Worm (Caenorhabditis elegans) whole organism, late embryonic: ENCODE measurements around the gene Y39A1A.31.

Experiments
- C38D4.7 ChIP-seq: fragments of 200-800 bp; sonication (Bioruptor generic); optimal IDR thresholded peaks from 2 replicates; lab custom pipeline; 2018; ENCODE audit warnings: mild to moderate bottlenecking, missing genetic modification characterization, moderate library complexity, missing compliant biosample characterization
- F13H6.1 ChIP-seq: sonication (generic microtip); optimal IDR thresholded peaks from 2 replicates; lab custom pipeline; 2016; ENCODE audit warnings: missing genetic modification characterization, missing compliant biosample characterization
- Y22D7AL.16 ChIP-seq: sonication (generic microtip); optimal IDR thresholded peaks from 2 replicates; lab custom pipeline; 2016; ENCODE audit warnings: missing genetic modification characterization, missing compliant biosample characterization
- ahr-1 ChIP-seq: sonication (generic microtip); optimal IDR thresholded peaks from 2 replicates; lab custom pipeline; 2016; ENCODE audit warnings: missing genetic modification characterization, missing compliant biosample characterization
- ceh-14 ChIP-seq: sonication (generic microtip); optimal IDR thresholded peaks from 2 replicates; lab custom pipeline; 2016; ENCODE audit warnings: missing genotype, missing genetic modification characterization, missing compliant biosample characterization
- ceh-19 ChIP-seq: fragments of 200-800 bp; sonication (Bioruptor generic); optimal IDR thresholded peaks from 2 replicates; lab custom pipeline; 2018; ENCODE audit warnings: mild to moderate bottlenecking, missing genetic modification characterization, missing compliant biosample characterization
- ceh-2 ChIP-seq: sonication (generic microtip); optimal IDR thresholded peaks from 2 replicates; lab custom pipeline; 2016; ENCODE audit warnings: missing genotype, missing genetic modification characterization, missing compliant biosample characterization
- ceh-22 ChIP-seq: sonication (generic microtip); optimal IDR thresholded peaks from 2 replicates; lab custom pipeline; 2017; ENCODE audit warnings: missing biosample characterization, missing genetic modification characterization
- ceh-30 ChIP-seq: fragments of 150-350 bp; optimal IDR thresholded peaks from 2 replicates; lab custom pipeline; 2014; ENCODE audit warnings: missing biosample characterization, missing genetic modification characterization
- ceh-45 ChIP-seq: fragments of 200-800 bp; sonication (Bioruptor generic); IDR thresholded peaks from 2 replicates; pipeline ENCODE4 v1.3.6; 2022; ENCODE audit warnings: missing genetic modification reagents, missing genetic modification characterization, missing compliant biosample characterization
- ceh-9 ChIP-seq: sonication (generic microtip); optimal IDR thresholded peaks from 2 replicates; lab custom pipeline; 2016; ENCODE audit warnings: mild to moderate bottlenecking, missing genetic modification characterization, inconsistent platforms, missing compliant biosample characterization
- dmd-4 ChIP-seq: sonication (generic microtip); optimal IDR thresholded peaks from 2 replicates; lab custom pipeline; 2016; ENCODE audit warnings: borderline replicate concordance, missing genetic modification characterization, missing compliant biosample characterization
- elt-2 ChIP-seq: sonication (generic microtip); optimal IDR thresholded peaks from 2 replicates; lab custom pipeline; 2016; ENCODE audit warnings: missing genetic modification reagents, missing genetic modification characterization, missing compliant biosample characterization
- elt-4 ChIP-seq: sonication (generic microtip); optimal IDR thresholded peaks from 2 replicates; lab custom pipeline; 2016; ENCODE audit warnings: missing genetic modification characterization, missing compliant biosample characterization
- ets-4 ChIP-seq: sonication (generic microtip); optimal IDR thresholded peaks from 2 replicates; lab custom pipeline; 2016; ENCODE audit warnings: missing genetic modification characterization, missing compliant biosample characterization
- fax-1 ChIP-seq: sonication (generic microtip); optimal IDR thresholded peaks from 2 replicates; lab custom pipeline; 2016; ENCODE audit warnings: missing genotype, missing genetic modification characterization, missing compliant biosample characterization
- fkh-10 ChIP-seq: fragments of 150-350 bp; optimal IDR thresholded peaks from 2 replicates; lab custom pipeline; 2014; ENCODE audit warnings: missing biosample characterization, missing genetic modification reagents, missing genetic modification characterization
- gmeb-2 ChIP-seq: sonication (generic microtip); optimal IDR thresholded peaks from 2 replicates; lab custom pipeline; 2016; ENCODE audit warnings: missing genetic modification characterization, inconsistent platforms, missing compliant biosample characterization
- hlh-13 ChIP-seq: fragments of 200-800 bp; sonication (Bioruptor generic); optimal IDR thresholded peaks from 2 replicates; lab custom pipeline; 2018; ENCODE audit warnings: mild to moderate bottlenecking, missing genetic modification characterization, missing compliant biosample characterization
- hlh-15 ChIP-seq: sonication (generic microtip); optimal IDR thresholded peaks from 2 replicates; lab custom pipeline; 2016; ENCODE audit warnings: missing genetic modification characterization, missing compliant biosample characterization
- hlh-30 ChIP-seq: sonication (generic microtip); optimal IDR thresholded peaks from 2 replicates; lab custom pipeline; 2017; ENCODE audit warnings: antibody characterized with exemption, missing genetic modification characterization, missing compliant biosample characterization; ENCODE audit not compliant: insufficient read depth
- hlh-8 ChIP-seq: sonication (generic microtip); optimal IDR thresholded peaks from 2 replicates; lab custom pipeline; 2016; ENCODE audit warnings: missing genotype, missing genetic modification characterization, missing compliant biosample characterization
- lim-6 ChIP-seq: sonication (generic microtip); optimal IDR thresholded peaks from 2 replicates; lab custom pipeline; 2016; ENCODE audit warnings: missing genetic modification characterization, missing compliant biosample characterization
- madf-2 ChIP-seq: sonication (generic microtip); optimal IDR thresholded peaks from 2 replicates; lab custom pipeline; 2017; ENCODE audit warnings: missing genetic modification characterization, missing compliant biosample characterization
- nfya-1 ChIP-seq: sonication (generic microtip); optimal IDR thresholded peaks from 2 replicates; lab custom pipeline; 2017; ENCODE audit warnings: missing genetic modification characterization, mild to moderate bottlenecking, missing compliant biosample characterization, antibody characterized with exemption, moderate library complexity
- nhr-11 ChIP-seq: fragments of 150-350 bp; optimal IDR thresholded peaks from 2 replicates; lab custom pipeline; 2014; ENCODE audit warnings: missing biosample characterization, missing genetic modification characterization
- nhr-232 ChIP-seq: sonication (generic microtip); optimal IDR thresholded peaks from 2 replicates; lab custom pipeline; 2016; ENCODE audit warnings: missing genetic modification characterization, missing compliant biosample characterization
- npax-4 ChIP-seq: sonication (generic microtip); optimal IDR thresholded peaks from 2 replicates; lab custom pipeline; 2016; ENCODE audit warnings: missing genetic modification characterization, missing compliant biosample characterization
- odd-2 ChIP-seq: sonication (generic microtip); optimal IDR thresholded peaks from 2 replicates; lab custom pipeline; 2017; ENCODE audit warnings: antibody characterized with exemption, mild to moderate bottlenecking, missing genetic modification characterization, missing compliant biosample characterization
- pha-2 ChIP-seq: sonication (generic microtip); optimal IDR thresholded peaks from 2 replicates; lab custom pipeline; 2017; ENCODE audit warnings: mild to moderate bottlenecking, missing genetic modification characterization, missing compliant biosample characterization
- sdc-2 ChIP-seq: sonication (generic microtip); optimal IDR thresholded peaks from 2 replicates; lab custom pipeline; 2016; ENCODE audit warnings: missing genotype, missing genetic modification characterization, missing compliant biosample characterization
- sox-2 ChIP-seq: fragments of 200-800 bp; sonication (Bioruptor generic); IDR thresholded peaks from 2 replicates; pipeline ENCODE4 v1.3.6; 2022; ENCODE audit warnings: missing genetic modification reagents, missing genetic modification characterization, missing compliant biosample characterization
- sox-4 ChIP-seq: sonication (generic microtip); optimal IDR thresholded peaks from 2 replicates; lab custom pipeline; 2017; ENCODE audit warnings: mild to moderate bottlenecking, missing genetic modification characterization, inconsistent platforms, missing compliant biosample characterization
- tbx-2 ChIP-seq: sonication (generic microtip); optimal IDR thresholded peaks from 2 replicates; lab custom pipeline; 2016; ENCODE audit warnings: missing genetic modification characterization, missing compliant biosample characterization
- unc-42 ChIP-seq: sonication (generic microtip); optimal IDR thresholded peaks from 2 replicates; lab custom pipeline; 2016; ENCODE audit warnings: missing genotype, missing genetic modification characterization, missing compliant biosample characterization
- unc-55 ChIP-seq: sonication (generic microtip); optimal IDR thresholded peaks from 2 replicates; lab custom pipeline; 2017; ENCODE audit warnings: missing biosample characterization, missing genetic modification reagents, missing genetic modification characterization
- unc-86 ChIP-seq: sonication (generic microtip); optimal IDR thresholded peaks from 2 replicates; lab custom pipeline; 2016; ENCODE audit warnings: missing genetic modification characterization, missing compliant biosample characterization
- ztf-16 ChIP-seq: sonication (generic microtip); optimal IDR thresholded peaks from 2 replicates; lab custom pipeline; 2017; ENCODE audit warnings: missing genetic modification characterization, missing compliant biosample characterization

Y39A1A.31 gene

DNA sequence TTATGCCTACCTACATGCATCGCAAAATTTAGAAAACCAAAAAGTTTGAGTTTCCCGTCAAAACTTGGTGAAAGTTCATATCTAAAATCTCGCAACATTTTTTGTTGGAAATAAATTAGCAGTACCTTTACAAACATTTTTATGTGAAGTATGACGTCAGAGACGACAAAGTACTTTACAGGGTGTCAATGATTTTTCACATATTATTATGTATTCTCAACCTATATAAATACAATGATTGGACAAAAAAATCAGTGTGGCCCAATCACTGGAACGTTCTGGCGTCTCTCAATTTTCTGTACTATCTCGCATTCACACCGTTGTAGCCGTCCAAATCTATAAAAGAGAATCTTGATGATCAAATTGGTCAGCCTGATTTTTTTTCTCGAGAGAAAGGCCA is 5.3 kb upstream of the Y39A1A.31 start, which contains the start of the genes Y39A1A.18 and fmo-3:
Gene Y39A1A.18 (minus strand): TSS at position 192 of the 400 bp plus-strand sequence.
Gene fmo-3 (plus strand): TSS at position 388 of the 400 bp plus-strand sequence.
- TF ChIP-seq gmeb-2 (tag; lab: Kevin White, UChicago) (no peak), nfya-1 (tag; lab: Kevin White, UChicago) (no peak), sox-2 (GFP tag; lab: Robert Waterston, UW) (no peak), madf-2 (tag; lab: Kevin White, UChicago) (no peak), hlh-15 (tag; lab: Kevin White, UChicago) (no peak)

DNA sequence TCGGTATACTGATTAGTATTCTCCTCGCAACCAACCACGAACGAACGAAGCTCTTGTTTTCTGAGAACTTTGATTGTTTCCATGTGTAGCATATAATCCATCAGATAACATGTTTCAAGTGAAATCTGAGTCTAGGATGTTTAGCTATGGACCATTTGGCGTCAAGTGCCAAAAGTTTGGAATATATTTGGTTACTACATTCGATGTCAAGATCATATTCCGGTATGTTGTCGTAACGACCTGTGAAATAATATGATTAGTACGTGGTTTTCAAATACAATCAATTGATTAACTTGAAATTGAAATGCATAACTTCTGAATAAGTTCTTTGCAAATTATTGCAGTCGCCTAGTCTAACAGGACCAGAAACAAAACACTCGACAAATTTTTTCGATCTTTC is 2.1 kb upstream of the Y39A1A.31 start, which contains the start of gene Y39A1A.17:
Gene Y39A1A.17 (minus strand): TSS at position 101 of the 400 bp plus-strand sequence.
- TF ChIP-seq nfya-1 (tag; lab: Kevin White, UChicago) (no peak), tbx-2 (tag; lab: Kevin White, UChicago) (no peak), nhr-11 (tag; lab: Kevin White, UChicago) (no peak), hlh-8 (tag; lab: Kevin White, UChicago) (no peak), npax-4 (tag; lab: Kevin White, UChicago) (no peak), fkh-10 (GFP tag; lab: Kevin White, UChicago) (no peak), pha-2 (tag; lab: Kevin White, UChicago) (no peak), F13H6.1 (tag; lab: Kevin White, UChicago) (no peak), ceh-22 (tag; lab: Kevin White, UChicago) (no peak), lim-6 (tag; lab: Kevin White, UChicago) (no peak), ahr-1 (tag; lab: Kevin White, UChicago) (no peak), Y22D7AL.16 (tag; lab: Kevin White, UChicago) (no peak), fax-1 (tag; lab: Kevin White, UChicago) (no peak), sox-4 (no peak), ceh-45 (no peak), ceh-30 (tag; lab: Kevin White, UChicago) (no peak), ceh-14 (tag; lab: Kevin White, UChicago) (no peak), unc-55 (no peak)

DNA sequence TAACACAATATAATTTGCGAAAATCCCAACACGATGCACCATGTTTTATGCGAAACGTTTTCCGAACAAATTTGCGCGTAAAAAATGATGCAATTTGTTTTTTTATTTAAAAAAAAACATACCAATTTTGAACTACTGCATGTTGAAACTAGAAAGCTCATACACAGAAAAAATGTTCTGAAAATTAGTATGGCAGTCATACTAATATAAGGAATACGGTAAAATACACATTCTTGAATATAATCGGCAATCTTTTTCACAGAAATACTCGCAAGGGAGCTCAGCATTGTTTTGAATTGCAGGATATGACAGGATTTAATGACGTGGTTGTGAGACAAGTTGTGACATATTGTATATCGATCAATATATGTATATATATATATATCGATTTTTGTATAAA is 10.0 kb downstream of the Y39A1A.31 start, which contains the start of gene Y39A1A.16:
Gene Y39A1A.16 (plus strand): TSS at position 301 of the 400 bp plus-strand sequence.
- TF ChIP-seq hlh-13 (GFP tag; lab: Kevin White, UChicago) (no peak), unc-42 (tag; lab: Kevin White, UChicago) (no peak), gmeb-2 (tag; lab: Kevin White, UChicago) (no peak), Y22D7AL.16 (tag; lab: Kevin White, UChicago) (no peak), hlh-15 (tag; lab: Kevin White, UChicago) (no peak), nhr-232 (no peak), ceh-45 (no peak), hlh-30 (tag; lab: Kevin White, UChicago) (no peak), hlh-8 (tag; lab: Kevin White, UChicago) (no peak), dmd-4 (no peak), sdc-2 (tag; lab: Kevin White, UChicago) (no peak), elt-4 (no peak), nhr-11 (tag; lab: Kevin White, UChicago) (no peak), elt-2 (tag; lab: Kevin White, UChicago) (no peak), ets-4 (tag; lab: Kevin White, UChicago) (no peak), C38D4.7 (no peak), fax-1 (tag; lab: Kevin White, UChicago) (no peak), odd-2 (no peak), ceh-2 (tag; lab: Kevin White, UChicago) (no peak)

DNA sequence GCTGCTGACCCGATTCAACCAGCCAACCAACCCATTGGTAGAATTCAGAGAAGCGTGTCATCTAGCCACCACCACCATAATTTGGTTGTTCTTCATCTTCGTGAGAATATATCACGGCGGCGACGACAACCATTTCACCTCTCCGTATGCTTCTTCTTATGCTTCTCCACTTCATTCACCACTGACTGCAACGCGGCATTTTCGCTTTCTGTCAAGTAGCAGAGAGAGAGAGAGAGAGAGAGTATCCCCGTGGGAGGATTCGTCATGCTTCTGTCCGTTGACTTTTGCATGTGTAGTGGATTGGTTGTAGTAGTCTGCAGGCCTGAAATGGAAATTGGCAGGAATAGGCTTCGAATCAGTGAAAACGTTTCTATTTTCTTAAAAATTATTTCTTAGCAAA is 17.1 kb downstream of the Y39A1A.31 start:
- TF ChIP-seq ztf-16 (tag; lab: Kevin White, UChicago) (no peak), ceh-9 (no peak), unc-86 (no peak), ceh-19 (GFP tag; lab: Kevin White, UChicago) (peak; percentile 44), nfya-1 (tag; lab: Kevin White, UChicago) (no peak)
